Worm (Caenorhabditis elegans): ENCODE results near the gene fdgt-2.

fdgt-2 gene

ce11 chrII:8388001-8388513 lies 29.4 kb upstream of the fdgt-2 start, which contains the start of gene drd-1:
drd-1 (plus strand) TSS chrII:8388051.
- TF ChIP-seq med-1 (GFP tag; optimal IDR thresholded peaks at IDR 0.05; ENCODE audit: insufficient read depth) (no peak), klf-2 (GFP tag; conservative IDR thresholded peaks at IDR 0.05) (no peak)

DNA sequence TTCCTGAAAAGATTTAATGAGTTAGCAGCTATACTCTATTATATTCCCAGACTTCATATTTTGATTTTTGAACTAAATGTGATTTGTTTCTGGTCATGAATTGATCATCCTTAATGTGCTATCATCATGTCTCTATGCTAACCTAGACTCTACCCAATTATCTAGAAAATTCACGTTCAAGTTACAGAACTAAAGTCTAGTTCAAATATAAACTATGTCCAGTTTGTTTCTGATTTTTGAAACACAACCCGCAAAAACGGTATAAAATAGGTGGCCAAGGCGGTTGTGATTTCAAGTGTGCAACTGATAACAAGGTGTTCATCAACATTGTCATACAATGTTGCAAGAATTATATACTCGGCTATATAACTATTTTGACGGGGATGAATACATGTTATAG lies 26.7 kb upstream of the fdgt-2 start, which contains the start of gene F49E12.10:
TSS of gene F49E12.10 (plus strand) at position 301 of the 400 bp plus-strand sequence.
- TF ChIP-seq cog-1 (tag; optimal IDR thresholded peaks at IDR 0.05) (no peak), ztf-23 (GFP tag; IDR thresholded peaks at IDR 0.05) (no peak), flt-1 (GFP tag; IDR thresholded peaks at IDR 0.05) (no peak), klf-2 (GFP tag; conservative IDR thresholded peaks at IDR 0.05) (no peak), med-1 (GFP tag; optimal IDR thresholded peaks at IDR 0.05; ENCODE audit: insufficient read depth) (no peak), ztf-29 (GFP tag; IDR thresholded peaks at IDR 0.05) (no peak), ref-1 (GFP tag; conservative IDR thresholded peaks at IDR 0.05) (no peak), tab-1 (GFP tag; IDR thresholded peaks at IDR 0.05) (no peak), T22C8.4 (GFP tag; IDR thresholded peaks at IDR 0.05) (no peak)

ce11 chrII:8392215-8392614 lies 25.2 kb upstream of the fdgt-2 start:
- TF ChIP-seq med-1 (GFP tag; optimal IDR thresholded peaks at IDR 0.05; ENCODE audit: insufficient read depth) = no peak
- no peak for TF ChIP-seq tab-1 (GFP tag; IDR thresholded peaks at IDR 0.05)
- TF ChIP-seq ztf-23 (GFP tag; IDR thresholded peaks at IDR 0.05) = no peak
- no peak for TF ChIP-seq klf-2 (GFP tag; conservative IDR thresholded peaks at IDR 0.05)
- TF ChIP-seq flt-1 (GFP tag; IDR thresholded peaks at IDR 0.05) = no peak
- TF ChIP-seq ztf-29 (GFP tag; IDR thresholded peaks at IDR 0.05) = no peak
- no peak for TF ChIP-seq ref-1 (GFP tag; conservative IDR thresholded peaks at IDR 0.05)
- no peak for TF ChIP-seq T22C8.4 (GFP tag; IDR thresholded peaks at IDR 0.05)
- no peak for TF ChIP-seq cog-1 (tag; optimal IDR thresholded peaks at IDR 0.05)

DNA sequence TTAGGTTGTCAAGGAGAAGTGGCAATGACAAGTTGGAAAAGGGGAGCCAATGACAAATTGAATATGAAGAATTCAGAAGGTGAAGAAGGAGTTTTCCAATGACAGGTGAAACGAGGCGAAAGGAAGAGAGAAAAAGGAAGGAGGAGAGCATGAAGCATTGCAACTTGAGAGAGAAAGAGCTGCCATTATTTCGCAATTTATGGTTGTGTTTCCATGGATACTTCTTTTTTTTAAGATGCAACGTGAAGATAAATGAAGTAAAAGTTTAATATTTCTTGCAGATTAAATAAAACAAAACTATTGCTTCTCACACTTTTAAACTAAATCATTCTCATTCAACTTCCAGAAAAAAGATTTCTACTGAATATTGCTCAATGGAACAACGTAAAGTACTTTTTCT lies 23.2 kb upstream of the fdgt-2 start, which contains the start of gene F49E12.8:
TSS of gene F49E12.8 (minus strand) at position 101 of the 400 bp plus-strand sequence.
- TF ChIP-seq tab-1 (GFP tag; IDR thresholded peaks at IDR 0.05) (no peak), med-1 (GFP tag; optimal IDR thresholded peaks at IDR 0.05; ENCODE audit: insufficient read depth) (no peak), ztf-23 (GFP tag; IDR thresholded peaks at IDR 0.05) (no peak), flt-1 (GFP tag; IDR thresholded peaks at IDR 0.05) (no peak), ref-1 (GFP tag; conservative IDR thresholded peaks at IDR 0.05) (no peak), cog-1 (tag; optimal IDR thresholded peaks at IDR 0.05) (no peak), ztf-29 (GFP tag; IDR thresholded peaks at IDR 0.05) (no peak), T22C8.4 (GFP tag; IDR thresholded peaks at IDR 0.05) (no peak), klf-2 (GFP tag; conservative IDR thresholded peaks at IDR 0.05) (no peak)

DNA sequence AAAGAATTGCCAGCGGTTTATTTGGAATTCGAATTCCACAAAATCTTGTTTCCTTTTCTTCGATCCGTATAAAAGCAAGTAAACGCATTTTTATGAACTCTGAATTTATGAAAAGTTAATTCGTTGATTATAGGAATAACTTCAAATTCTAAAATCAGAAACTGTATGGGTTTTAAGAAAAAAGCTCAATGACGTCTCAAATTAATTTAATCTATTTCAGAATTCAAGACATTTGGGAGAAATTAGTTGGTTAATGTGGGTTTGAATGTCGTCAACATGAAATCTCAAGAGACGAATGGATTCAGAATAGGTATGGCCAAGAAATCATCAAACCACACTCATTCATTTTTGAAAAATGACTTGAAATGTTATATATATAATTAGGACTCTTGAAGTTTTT lies 21.4 kb upstream of the fdgt-2 start, which contains the start of gene F49E12.7:
TSS of gene F49E12.7 (minus strand) at position 101 of the 400 bp plus-strand sequence.
- TF ChIP-seq cog-1 (tag; optimal IDR thresholded peaks at IDR 0.05) (no peak), klf-2 (GFP tag; conservative IDR thresholded peaks at IDR 0.05) (no peak), ztf-29 (GFP tag; IDR thresholded peaks at IDR 0.05) (no peak), ref-1 (GFP tag; conservative IDR thresholded peaks at IDR 0.05) (no peak), med-1 (GFP tag; optimal IDR thresholded peaks at IDR 0.05; ENCODE audit: insufficient read depth) (no peak), tab-1 (GFP tag; IDR thresholded peaks at IDR 0.05) (no peak), T22C8.4 (GFP tag; IDR thresholded peaks at IDR 0.05) (no peak)

DNA sequence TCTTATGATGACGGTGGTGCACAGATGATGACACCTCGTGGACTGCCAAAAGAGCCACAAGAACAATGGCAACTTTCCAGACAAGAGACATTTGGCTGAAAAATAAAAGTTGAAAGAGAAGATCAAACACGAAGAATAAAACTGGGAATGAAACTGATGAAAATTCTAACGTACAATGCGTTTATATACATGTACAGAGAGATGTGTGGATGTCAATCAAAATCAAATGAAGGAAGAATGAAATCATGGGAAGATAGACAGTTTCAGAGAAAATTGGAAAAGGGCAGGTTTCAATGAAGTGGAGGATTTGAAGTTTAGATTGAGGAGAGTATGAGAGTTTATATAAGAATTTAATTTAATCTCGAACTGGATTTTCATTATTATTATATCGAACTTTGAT lies 18.4 kb upstream of the fdgt-2 start, which contains the start of gene dod-23:
TSS of gene dod-23 (minus strand) at position 101 of the 400 bp plus-strand sequence.
- TF ChIP-seq ref-1 (GFP tag; conservative IDR thresholded peaks at IDR 0.05) (no peak), med-1 (GFP tag; optimal IDR thresholded peaks at IDR 0.05; ENCODE audit: insufficient read depth) (no peak), tab-1 (GFP tag; IDR thresholded peaks at IDR 0.05) (no peak), klf-2 (GFP tag; conservative IDR thresholded peaks at IDR 0.05) (no peak), T22C8.4 (GFP tag; IDR thresholded peaks at IDR 0.05) (no peak)

- no peak for TF ChIP-seq klf-2 (GFP tag; conservative IDR thresholded peaks at IDR 0.05)
- TF ChIP-seq med-1 (GFP tag; optimal IDR thresholded peaks at IDR 0.05; ENCODE audit: insufficient read depth) = no peak
- no peak for TF ChIP-seq ztf-23 (GFP tag; IDR thresholded peaks at IDR 0.05)
- no peak for TF ChIP-seq T22C8.4 (GFP tag; IDR thresholded peaks at IDR 0.05)
- TF ChIP-seq ref-1 (GFP tag; conservative IDR thresholded peaks at IDR 0.05) = no peak
- no peak for TF ChIP-seq flt-1 (GFP tag; IDR thresholded peaks at IDR 0.05)
- TF ChIP-seq ztf-29 (GFP tag; IDR thresholded peaks at IDR 0.05) = no peak
- TF ChIP-seq tab-1 (GFP tag; IDR thresholded peaks at IDR 0.05) = no peak
- TF ChIP-seq cog-1 (tag; optimal IDR thresholded peaks at IDR 0.05) = no peak
Observed at ce11 chrII:8399997-8400396, 17.4 kb upstream of the fdgt-2 start.

ce11 chrII:8404748-8405147 lies 12.7 kb upstream of the fdgt-2 start, which contains the start of gene skpo-1:
skpo-1 (minus strand) TSS chrII:8404848.
- TF ChIP-seq ztf-23 (GFP tag; IDR thresholded peaks at IDR 0.05) (no peak), klf-2 (GFP tag; conservative IDR thresholded peaks at IDR 0.05) (no peak), ztf-29 (GFP tag; IDR thresholded peaks at IDR 0.05) (no peak), med-1 (GFP tag; optimal IDR thresholded peaks at IDR 0.05; ENCODE audit: insufficient read depth) (no peak), tab-1 (GFP tag; IDR thresholded peaks at IDR 0.05) (no peak), T22C8.4 (GFP tag; IDR thresholded peaks at IDR 0.05) (no peak)

- TF ChIP-seq ztf-29 (GFP tag; IDR thresholded peaks at IDR 0.05) (no peak), ztf-23 (GFP tag; IDR thresholded peaks at IDR 0.05) (no peak), klf-2 (GFP tag; conservative IDR thresholded peaks at IDR 0.05) (no peak), tab-1 (GFP tag; IDR thresholded peaks at IDR 0.05) (no peak), T22C8.4 (GFP tag; IDR thresholded peaks at IDR 0.05) (no peak), med-1 (GFP tag; optimal IDR thresholded peaks at IDR 0.05; ENCODE audit: insufficient read depth) (no peak), flt-1 (GFP tag; IDR thresholded peaks at IDR 0.05) (no peak), ref-1 (GFP tag; conservative IDR thresholded peaks at IDR 0.05) (no peak), cog-1 (tag; optimal IDR thresholded peaks at IDR 0.05) (no peak)
Observed at ce11 chrII:8405303-8405702, 12.1 kb upstream of the fdgt-2 start, which contains the start of gene ubc-24. ubc-24 (plus strand) TSS chrII:8405603.

DNA sequence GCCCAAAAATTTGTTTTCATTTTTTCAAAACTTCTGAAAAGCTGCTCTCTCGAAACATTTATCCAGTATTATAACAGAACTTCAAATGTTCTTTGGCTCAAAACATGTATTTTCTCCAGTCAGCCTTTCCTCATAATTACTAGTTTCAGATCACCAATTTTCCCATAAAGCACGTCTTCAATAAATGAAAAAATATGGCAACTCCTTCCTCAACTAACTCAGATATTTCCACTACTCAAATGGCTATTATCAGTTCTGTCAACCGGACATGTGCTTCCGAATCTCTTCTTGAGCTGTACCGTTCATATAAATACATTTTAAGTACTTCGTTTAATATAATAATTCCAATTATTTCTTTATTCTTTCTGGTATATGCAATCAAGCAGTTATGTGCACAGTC lies 9.9 kb upstream of the fdgt-2 start, which contains the start of gene sra-13:
TSS of gene sra-13 (plus strand) at position 195 of the 400 bp plus-strand sequence.
- TF ChIP-seq klf-2 (GFP tag; conservative IDR thresholded peaks at IDR 0.05) (no peak), ref-1 (GFP tag; conservative IDR thresholded peaks at IDR 0.05) (no peak), flt-1 (GFP tag; IDR thresholded peaks at IDR 0.05) (no peak)
